Worm (Caenorhabditis elegans): Measurements from ENCODE around the gene R09D1.14.
A peak's percentile ranks its signal among the peaks of the same experiment; 100 is the strongest.
"Not testable (repeated sequence)": the region's sequence is repeated elsewhere in the genome, so short reads cannot be mapped to it uniquely, and the experiment has no call there.

Gene R09D1.14

ce11 chrII:9459462-9459861 lies at the start of gene R09D1.14:
R09D1.14 (minus strand) TSS chrII:9459562.
- not testable (repeated sequence) for TF ChIP-seq hlh-13 (GFP tag; optimal IDR thresholded peaks at IDR 0.05); sdc-2 (tag; optimal IDR thresholded peaks at IDR 0.05); ceh-14 (tag; optimal IDR thresholded peaks at IDR 0.05)

ce11 chrII:9507181-9507580 lies 47.8 kb upstream of the R09D1.14 start, which contains the start of gene gcy-3:
gcy-3 (minus strand) TSS chrII:9507281.
- TF ChIP-seq npax-4 (tag; optimal IDR thresholded peaks at IDR 0.05) (no peak), ceh-24 (tag; optimal IDR thresholded peaks at IDR 0.05) (no peak), che-1 (tag; optimal IDR thresholded peaks at IDR 0.05) (no peak), T23F11.4 (GFP tag; optimal IDR thresholded peaks at IDR 0.05) (no peak), elt-4 (tag; optimal IDR thresholded peaks at IDR 0.05) (no peak), pha-2 (tag; optimal IDR thresholded peaks at IDR 0.05) (no peak), ceh-31 (tag; optimal IDR thresholded peaks at IDR 0.05) (no peak), F13H6.1 (tag; optimal IDR thresholded peaks at IDR 0.05) (no peak), unc-3 (GFP tag; conservative IDR thresholded peaks at IDR 0.05) (no peak), unc-3 (tag; optimal IDR thresholded peaks at IDR 0.05) (no peak), K02D7.2 (tag; optimal IDR thresholded peaks at IDR 0.05) (no peak), C38D4.7 (GFP tag; optimal IDR thresholded peaks at IDR 0.05) (no peak), ceh-14 (tag; optimal IDR thresholded peaks at IDR 0.05) (no peak)

DNA sequence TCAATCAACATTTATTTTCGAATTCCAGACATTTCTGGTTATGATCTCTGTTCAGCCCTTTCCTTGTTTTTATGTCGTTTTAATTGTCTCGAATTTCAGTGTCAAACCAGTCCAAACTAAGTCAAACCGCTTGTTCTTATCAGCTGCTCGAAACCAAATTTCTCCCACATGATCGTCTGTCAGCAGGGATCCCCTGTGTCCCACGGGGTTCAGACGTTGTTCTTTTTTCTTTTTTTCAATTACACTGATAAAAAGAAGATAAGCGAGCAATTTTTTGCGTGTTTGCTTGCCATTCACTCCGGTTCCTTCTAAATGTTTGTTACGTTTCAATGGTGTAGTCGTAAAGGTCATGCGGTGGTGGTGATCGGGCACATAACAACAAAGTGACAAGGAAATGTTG lies 42.6 kb upstream of the R09D1.14 start:
- TF ChIP-seq K02D7.2 (tag; optimal IDR thresholded peaks at IDR 0.05) (no peak), nfya-1 (tag; optimal IDR thresholded peaks at IDR 0.05) (no peak), ceh-31 (tag; optimal IDR thresholded peaks at IDR 0.05) (no peak), tbx-2 (tag; optimal IDR thresholded peaks at IDR 0.05) (no peak), tbx-7 (tag; optimal IDR thresholded peaks at IDR 0.05) (no peak)

DNA sequence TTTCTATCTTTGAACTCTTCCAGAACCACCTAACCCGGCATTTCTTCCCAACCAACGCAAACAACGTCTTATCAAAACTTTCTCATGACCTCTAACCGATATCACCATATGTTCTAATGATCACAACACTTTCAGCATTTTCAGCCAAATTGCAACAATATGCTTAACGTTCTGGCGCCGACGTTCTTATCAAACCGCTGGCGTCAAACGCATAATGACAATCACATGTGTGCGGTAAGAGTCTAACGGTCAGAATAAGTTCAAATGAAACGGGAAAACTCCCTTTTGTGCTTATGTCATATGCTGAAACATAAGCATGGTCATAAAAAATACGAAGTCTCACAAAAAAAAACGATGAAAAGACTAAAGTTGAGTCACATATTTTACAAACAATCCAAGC lies 41.6 kb upstream of the R09D1.14 start:
- TF ChIP-seq ref-2 (tag; optimal IDR thresholded peaks at IDR 0.05) (no peak), elt-2 (tag; optimal IDR thresholded peaks at IDR 0.05) (peak; percentile 50)

DNA sequence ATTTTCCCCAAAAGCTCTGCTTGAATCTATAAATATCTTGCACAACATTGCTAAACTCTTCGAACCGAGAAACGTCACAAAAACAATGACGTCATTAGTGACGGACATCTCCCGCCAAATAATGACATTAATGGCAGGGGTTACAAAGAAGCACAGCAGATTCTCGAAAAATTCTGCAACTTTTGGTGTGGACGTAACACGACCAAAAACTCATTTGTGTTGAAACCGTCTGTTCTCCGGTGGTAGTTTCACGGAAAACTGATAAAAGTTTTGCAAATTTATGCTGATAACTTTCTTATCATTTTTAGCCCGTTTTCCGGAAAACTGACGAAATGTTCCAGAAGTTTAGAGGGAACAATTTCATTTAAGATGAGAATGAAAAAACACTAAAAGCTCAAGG lies 39.2 kb upstream of the R09D1.14 start:
- TF ChIP-seq ceh-30 (tag; optimal IDR thresholded peaks at IDR 0.05) = no peak
- no peak for TF ChIP-seq fkh-6 (tag; optimal IDR thresholded peaks at IDR 0.05)
- TF ChIP-seq elt-2 (tag; optimal IDR thresholded peaks at IDR 0.05) = peak; percentile 4
- TF ChIP-seq unc-42 (tag; optimal IDR thresholded peaks at IDR 0.05) = peak; percentile 29

- TF ChIP-seq ceh-6 (GFP tag; optimal IDR thresholded peaks at IDR 0.05) (no peak), fkh-10 (GFP tag; optimal IDR thresholded peaks at IDR 0.05) (no peak), ceh-9 (tag; optimal IDR thresholded peaks at IDR 0.05) (no peak), ceh-14 (tag; optimal IDR thresholded peaks at IDR 0.05) (peak; percentile 13), ceh-45 (GFP tag; IDR thresholded peaks at IDR 0.05) (no peak), syd-9 (tag; optimal IDR thresholded peaks at IDR 0.05) (no peak), ceh-34 (tag; optimal IDR thresholded peaks at IDR 0.05) (no peak), hlh-6 (tag; optimal IDR thresholded peaks at IDR 0.05) (no peak), lim-6 (tag; optimal IDR thresholded peaks at IDR 0.05) (peak; percentile 1), dmd-4 (tag; optimal IDR thresholded peaks at IDR 0.05; ENCODE audit: borderline replicate concordance) (no peak), unc-42 (tag; optimal IDR thresholded peaks at IDR 0.05) (peak; percentile 75), ceh-31 (tag; optimal IDR thresholded peaks at IDR 0.05) (peak; percentile 18), nhr-11 (tag; optimal IDR thresholded peaks at IDR 0.05) (no peak), fkh-6 (tag; optimal IDR thresholded peaks at IDR 0.05) (no peak), nfya-1 (tag; optimal IDR thresholded peaks at IDR 0.05) (no peak), ceh-19 (GFP tag; optimal IDR thresholded peaks at IDR 0.05) (no peak)
These were observed 37.9 kb upstream of the R09D1.14 start for ce11 chrII:9497309-9497708.
